Worm (Caenorhabditis elegans): ENCODE measurements around the gene Y57G7A.11.

The Y57G7A.11 gene

ce11 chrII:1320412-1320811 is 43.7 kb upstream of the Y57G7A.11 start (continued):
- TF ChIP-seq php-3 (GFP tag; IDR thresholded peaks at IDR 0.05): peak; percentile 92
- peak; percentile 86 for TF ChIP-seq mxl-3 (GFP tag; optimal IDR thresholded peaks at IDR 0.05)
- TF ChIP-seq lin-39 (tag; optimal IDR thresholded peaks at IDR 0.05): no peak
- peak; percentile 93 for TF ChIP-seq nhr-25 (tag; optimal IDR thresholded peaks at IDR 0.05; ENCODE audit: borderline replicate concordance, insufficient read depth)
- TF ChIP-seq hmg-1.1 (GFP tag; IDR thresholded peaks at IDR 0.05): peak; percentile 94
- TF ChIP-seq lsy-2 (tag; optimal IDR thresholded peaks at IDR 0.05): peak; percentile 83 to 97
- TF ChIP-seq ceh-82 (tag; optimal IDR thresholded peaks at IDR 0.05): peak; percentile 42
- TF ChIP-seq zip-2 (tag; optimal IDR thresholded peaks at IDR 0.05): peak; percentile 77
- no peak for TF ChIP-seq egl-27 (tag; optimal IDR thresholded peaks at IDR 0.05)
- TF ChIP-seq ceh-20 (GFP tag; IDR thresholded peaks at IDR 0.05): peak; percentile 97
- peak; percentile 90 for TF ChIP-seq F49E8.2 (tag; optimal IDR thresholded peaks at IDR 0.05; ENCODE audit: borderline replicate concordance)
- TF ChIP-seq rbr-2 (tag; optimal IDR thresholded peaks at IDR 0.05): peak; percentile 96
- TF ChIP-seq mep-1 (tag; optimal IDR thresholded peaks at IDR 0.05): peak; percentile 98
- TF ChIP-seq spr-3 (GFP tag; optimal IDR thresholded peaks at IDR 0.05): peak; percentile 96
- peak; percentile 94 for TF ChIP-seq nhr-102 (tag; optimal IDR thresholded peaks at IDR 0.05)
- peak; percentile 85 for TF ChIP-seq lin-29 (GFP tag; IDR thresholded peaks at IDR 0.05)
- TF ChIP-seq F10B5.3 (tag; optimal IDR thresholded peaks at IDR 0.05): peak; percentile 61
- TF ChIP-seq cey-2 (tag; optimal IDR thresholded peaks at IDR 0.05; ENCODE audit: borderline replicate concordance, insufficient read depth): no peak
- TF ChIP-seq ceh-44 (GFP tag; IDR thresholded peaks at IDR 0.05): peak; percentile 81
- TF ChIP-seq pqm-1 (tag; optimal IDR thresholded peaks at IDR 0.05): peak; percentile 40
- TF ChIP-seq daf-19 (GFP tag; conservative IDR thresholded peaks at IDR 0.05): no peak
- TF ChIP-seq fos-1 (tag; optimal IDR thresholded peaks at IDR 0.05): no peak
- peak; percentile 98 for TF ChIP-seq lin-13 (GFP tag; optimal IDR thresholded peaks at IDR 0.05)
- TF ChIP-seq daf-8 (GFP tag; IDR thresholded peaks at IDR 0.05): no peak
- peak; percentile 15 for TF ChIP-seq nhr-111 (GFP tag; optimal IDR thresholded peaks at IDR 0.05)
- peak; percentile 66 to 92; a peak in 2 of 4 replicates for TF ChIP-seq madf-5 (GFP tag; IDR thresholded peaks at IDR 0.05)
- peak; percentile 80 for TF ChIP-seq snpc-1.2 (GFP tag; IDR thresholded peaks at IDR 0.05)
- peak; percentile 65 for TF ChIP-seq nhr-76 (tag; optimal IDR thresholded peaks at IDR 0.05)
- TF ChIP-seq aha-1 (tag): peak; percentile 99
- TF ChIP-seq snpc-4 (tag; optimal IDR thresholded peaks at IDR 0.05): peak; percentile 20
- TF ChIP-seq ZK337.2 (GFP tag; IDR thresholded peaks at IDR 0.05): peak; percentile 75
- no peak for TF ChIP-seq attf-4 (tag; optimal IDR thresholded peaks at IDR 0.05)
- TF ChIP-seq lir-3 (tag; optimal IDR thresholded peaks at IDR 0.05): peak; percentile 1
- TF ChIP-seq mes-2 (tag; optimal IDR thresholded peaks at IDR 0.05; ENCODE audit: poor library complexity, severe bottlenecking): peak; percentile 98
- peak; percentile 82 for TF ChIP-seq jun-1 (tag; optimal IDR thresholded peaks at IDR 0.05)
- peak; percentile 90 for TF ChIP-seq F37D6.2 (tag; optimal IDR thresholded peaks at IDR 0.05)
- peak; percentile 86 for TF ChIP-seq lin-15B (tag; optimal IDR thresholded peaks at IDR 0.05)
- peak; percentile 88 for TF ChIP-seq hlh-30 (tag; optimal IDR thresholded peaks at IDR 0.05; ENCODE audit: insufficient read depth)
- TF ChIP-seq dmd-9 (GFP tag; IDR thresholded peaks at IDR 0.05): peak; percentile 83

- TF ChIP-seq set-16 (GFP tag; IDR thresholded peaks at IDR 0.05) (no peak), dmd-6 (GFP tag; IDR thresholded peaks at IDR 0.05) (peak; percentile 77), zfp-2 (tag; optimal IDR thresholded peaks at IDR 0.05) (peak; percentile 49), lir-3 (tag; optimal IDR thresholded peaks at IDR 0.05) (no peak), nhr-28 (tag; optimal IDR thresholded peaks at IDR 0.05) (peak; percentile 84), T20F7.1 (GFP tag; optimal IDR thresholded peaks at IDR 0.05) (no peak), lin-1 (GFP tag; IDR thresholded peaks at IDR 0.05) (0 out of 2 replicates have a peak, but pooled peaks have one; percentile 14), spr-1 (tag; optimal IDR thresholded peaks at IDR 0.05) (no peak), arid-1 (GFP tag; conservative IDR thresholded peaks at IDR 0.05) (no peak), mdl-1 (tag; optimal IDR thresholded peaks at IDR 0.05) (peak in 1 of 2 experiments; percentile 54), hlh-30 (tag; optimal IDR thresholded peaks at IDR 0.05; ENCODE audit: insufficient read depth) (no peak), ceh-82 (tag; optimal IDR thresholded peaks at IDR 0.05) (no peak), hif-1 (tag; optimal IDR thresholded peaks at IDR 0.05) (no peak), spr-3 (GFP tag; optimal IDR thresholded peaks at IDR 0.05) (no peak), mep-1 (tag; optimal IDR thresholded peaks at IDR 0.05) (no peak), mxl-3 (GFP tag; optimal IDR thresholded peaks at IDR 0.05) (peak; percentile 87), F26F4.8 (GFP tag; conservative IDR thresholded peaks at IDR 0.05) (no peak), Y75B8A.6 (GFP tag; IDR thresholded peaks at IDR 0.05) (no peak), daf-8 (GFP tag; IDR thresholded peaks at IDR 0.05) (no peak)
Measured at ce11 chrII:1315245-1315644, 38.6 kb upstream of the Y57G7A.11 start.

Measured in whole organism, L4 larva.